Worm (Caenorhabditis elegans) whole organism, mixed stage, embryonic: ENCODE measurements around the gene ins-22.

Source experiments
- M03D4.4 ChIP-seq: sonication (generic microtip); optimal IDR thresholded peaks from 2 replicates; lab custom pipeline; 2017; ENCODE audit warnings: mild to moderate bottlenecking, missing genetic modification characterization, missing compliant biosample characterization
- bed-3 ChIP-seq: fragments of 200-800 bp; sonication (Bioruptor generic); optimal IDR thresholded peaks from 3 replicates; lab custom pipeline; 2018; ENCODE audit warnings: mild to moderate bottlenecking, missing genetic modification characterization, moderate library complexity, missing compliant biosample characterization
- blmp-1 ChIP-seq: fragments of 150-350 bp; optimal IDR thresholded peaks from 2 replicates; lab custom pipeline; 2014; ENCODE audit warnings: missing biosample characterization, missing genetic modification characterization
- ceh-39 ChIP-seq: fragments of 150-350 bp; optimal IDR thresholded peaks from 2 replicates; lab custom pipeline; 2014; ENCODE audit warnings: missing biosample characterization, missing genetic modification characterization
- ceh-43 ChIP-seq: fragments of 200-800 bp; sonication (Bioruptor generic); optimal IDR thresholded peaks from 2 replicates; lab custom pipeline; 2018; ENCODE audit warnings: mild to moderate bottlenecking, missing genetic modification characterization, moderate library complexity, missing compliant biosample characterization
- ceh-83 ChIP-seq: fragments of 200-800 bp; sonication (Bioruptor generic); optimal IDR thresholded peaks from 2 replicates; lab custom pipeline; 2018; ENCODE audit warnings: mild to moderate bottlenecking, missing genetic modification characterization, missing compliant biosample characterization
- ces-1 ChIP-seq: fragments of 150-350 bp; optimal IDR thresholded peaks from 2 replicates; lab custom pipeline; 2014; ENCODE audit warnings: missing biosample characterization, missing genetic modification reagents, missing genetic modification characterization
- cnd-1 ChIP-seq: fragments of 200-800 bp; sonication (Bioruptor generic); optimal IDR thresholded peaks from 2 replicates; lab custom pipeline; 2018; ENCODE audit warnings: mild to moderate bottlenecking, missing genetic modification characterization, missing compliant biosample characterization
- drap-1 ChIP-seq: fragments of 200-800 bp; sonication (Bioruptor generic); optimal IDR thresholded peaks from 3 replicates; lab custom pipeline; 2018; ENCODE audit warnings: mild to moderate bottlenecking, missing genetic modification characterization, missing compliant biosample characterization
- elt-3 ChIP-seq: fragments of 150-350 bp; optimal IDR thresholded peaks from 2 replicates; lab custom pipeline; 2014; ENCODE audit warnings: missing biosample characterization, missing genetic modification characterization
- flh-1 ChIP-seq: fragments of 200-800 bp; sonication (Bioruptor generic); optimal IDR thresholded peaks from 2 replicates; lab custom pipeline; 2018; ENCODE audit warnings: mild to moderate bottlenecking, missing genetic modification characterization, moderate library complexity, missing compliant biosample characterization
- ham-2 ChIP-seq: fragments of 200-800 bp; sonication (Bioruptor generic); optimal IDR thresholded peaks from 2 replicates; lab custom pipeline; 2018; ENCODE audit warnings: mild to moderate bottlenecking, missing genetic modification characterization, missing compliant biosample characterization
- lin-13 ChIP-seq: fragments of 150-350 bp; optimal IDR thresholded peaks from 2 replicates; lab custom pipeline; 2014; ENCODE audit warnings: missing biosample characterization, missing genetic modification characterization
- lin-32 ChIP-seq: fragments of 200-800 bp; sonication (Bioruptor generic); optimal IDR thresholded peaks from 2 replicates; lab custom pipeline; 2018; ENCODE audit warnings: mild to moderate bottlenecking, missing genetic modification characterization, missing compliant biosample characterization
- lsy-2 ChIP-seq: fragments of 150-350 bp; optimal IDR thresholded peaks from 2 replicates; lab custom pipeline; 2014; ENCODE audit warnings: missing biosample characterization, missing genetic modification characterization
- mab-5 ChIP-seq: fragments of 150-350 bp; optimal IDR thresholded peaks from 2 replicates; lab custom pipeline; 2014; ENCODE audit warnings: missing biosample characterization, missing genetic modification characterization
- mls-2 ChIP-seq: sonication (generic microtip); optimal IDR thresholded peaks from 2 replicates; lab custom pipeline; 2016; ENCODE audit warnings: mild to moderate bottlenecking, missing genetic modification characterization, moderate library complexity, missing compliant biosample characterization
- nhr-12 ChIP-seq: fragments of 150-350 bp; optimal IDR thresholded peaks from 2 replicates; lab custom pipeline; 2014; ENCODE audit warnings: missing biosample characterization, missing genetic modification characterization
- nhr-237 ChIP-seq: fragments of 150-350 bp; optimal IDR thresholded peaks from 2 replicates; lab custom pipeline; 2014; ENCODE audit warnings: missing biosample characterization, missing genetic modification characterization
- nhr-28 ChIP-seq: fragments of 150-350 bp; optimal IDR thresholded peaks from 2 replicates; lab custom pipeline; 2014; ENCODE audit warnings: missing biosample characterization, missing genetic modification characterization
- nhr-76 ChIP-seq: sonication (generic microtip); optimal IDR thresholded peaks from 2 replicates; lab custom pipeline; 2017; ENCODE audit warnings: missing biosample characterization, missing genetic modification characterization
- snpc-4 ChIP-seq: fragments of 150-350 bp; optimal IDR thresholded peaks from 2 replicates; lab custom pipeline; 2014; ENCODE audit warnings: missing biosample characterization, missing genetic modification characterization
- tbx-8 ChIP-seq: fragments of 200-800 bp; sonication (Bioruptor generic); optimal IDR thresholded peaks from 2 replicates; lab custom pipeline; 2018; ENCODE audit warnings: mild to moderate bottlenecking, missing genetic modification characterization, moderate library complexity, missing compliant biosample characterization
- unc-120 ChIP-seq: sonication (generic microtip); optimal IDR thresholded peaks from 2 replicates; lab custom pipeline; 2017; ENCODE audit warnings: missing genetic modification characterization, missing compliant biosample characterization; ENCODE audit not compliant: poor library complexity, severe bottlenecking
- unc-39 ChIP-seq: fragments of 150-350 bp; optimal IDR thresholded peaks from 2 replicates; lab custom pipeline; 2014; ENCODE audit warnings: missing biosample characterization, missing genetic modification characterization
- unc-62 ChIP-seq: fragments of 150-350 bp; optimal IDR thresholded peaks from 2 replicates; lab custom pipeline; 2014; ENCODE audit warnings: missing biosample characterization, missing genetic modification reagents, missing genetic modification characterization
- zip-8 ChIP-seq: fragments of 150-350 bp; optimal IDR thresholded peaks from 2 replicates; lab custom pipeline; 2014; ENCODE audit warnings: missing biosample characterization, missing genetic modification characterization
- ztf-11 ChIP-seq: fragments of 150-350 bp; optimal IDR thresholded peaks from 2 replicates; lab custom pipeline; 2014; ENCODE audit warnings: missing biosample characterization, missing genetic modification characterization

ins-22 gene

DNA sequence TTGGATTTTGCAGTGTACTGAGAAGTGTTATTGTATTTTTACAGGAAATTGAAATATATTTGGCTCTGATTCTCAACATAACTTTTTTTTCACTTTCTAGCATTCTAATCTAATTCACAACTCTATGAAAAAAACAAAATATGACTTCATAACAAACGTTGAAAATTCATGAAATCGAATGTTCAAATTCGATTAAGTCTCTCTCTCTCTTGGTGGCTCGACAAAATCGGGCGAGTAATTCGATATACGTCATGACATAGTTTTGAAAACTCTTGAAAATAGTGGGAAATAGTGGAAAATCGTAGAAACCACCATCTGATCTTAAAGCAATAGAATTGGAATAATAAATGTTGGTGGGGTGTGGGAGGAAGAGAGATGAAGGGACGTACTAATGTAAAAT lies 8.1 kb upstream of the ins-22 start:
- no peak for TF ChIP-seq drap-1 (GFP tag; lab: Kevin White, UChicago)
- peak; percentile 95 for TF ChIP-seq ces-1 (GFP tag; lab: Kevin White, UChicago)

DNA sequence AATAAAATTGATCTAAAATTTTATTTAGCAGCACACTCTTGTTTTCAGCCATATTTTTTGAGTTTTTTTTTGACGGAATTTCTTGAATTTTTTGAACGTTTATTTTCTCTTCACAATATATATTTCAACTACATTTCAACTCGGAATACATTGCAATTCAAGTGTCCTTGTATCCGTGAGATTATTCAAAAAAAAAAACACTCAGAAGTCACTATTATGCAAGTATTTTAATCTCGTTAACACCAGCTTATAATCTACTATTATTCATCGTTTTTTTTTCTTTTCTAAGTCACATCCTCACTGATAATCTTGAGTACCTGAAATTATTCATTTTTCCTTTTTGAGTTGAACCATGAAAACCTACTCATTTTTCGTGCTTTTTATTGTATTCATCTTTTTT lies 2.6 kb upstream of the ins-22 start, which contains the start of gene ins-21:
TSS of gene ins-21 (plus strand) at position 301 of the 400 bp plus-strand sequence.
- TF ChIP-seq M03D4.4 (tag; lab: Kevin White, UChicago) (no peak), unc-39 (tag; lab: Kevin White, UChicago) (no peak), mab-5 (tag; lab: Kevin White, UChicago) (no peak)

DNA sequence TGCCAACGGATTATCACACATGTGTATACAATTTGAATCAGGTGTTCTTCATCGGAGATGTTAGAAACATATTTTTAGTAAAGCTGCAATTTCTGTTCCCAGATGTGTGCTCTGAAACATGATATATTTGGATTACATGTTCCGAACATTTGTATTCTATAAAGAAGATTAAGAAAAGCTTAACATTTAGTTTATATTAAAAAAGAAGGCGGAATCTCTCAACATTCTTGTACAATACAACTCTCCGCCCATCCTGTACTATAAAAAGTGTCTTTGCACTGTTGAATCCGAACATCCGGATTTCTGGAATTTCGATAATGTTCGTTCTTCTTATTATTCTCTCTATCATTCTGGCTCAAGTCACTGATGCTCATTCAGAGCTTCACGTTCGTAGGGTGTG lies 1.9 kb downstream of the ins-22 start, which contains the start of gene ins-23:
TSS of gene ins-23 (plus strand) at position 301 of the 400 bp plus-strand sequence.
- TF ChIP-seq ces-1 (GFP tag; lab: Kevin White, UChicago): no peak
- TF ChIP-seq unc-62 (GFP tag; lab: Kevin White, UChicago): no peak
- no peak for TF ChIP-seq mls-2 (tag; lab: Kevin White, UChicago)
- TF ChIP-seq nhr-76: no peak
- TF ChIP-seq ceh-39: no peak
- no peak for TF ChIP-seq blmp-1
- no peak for TF ChIP-seq lin-13 (tag; lab: Kevin White, UChicago)
- TF ChIP-seq nhr-28 (tag; lab: Kevin White, UChicago): no peak
- TF ChIP-seq ztf-11 (tag; lab: Kevin White, UChicago): no peak
- no peak for TF ChIP-seq nhr-12 (tag; lab: Kevin White, UChicago)
- TF ChIP-seq unc-120 (tag; lab: Kevin White, UChicago): no peak
- TF ChIP-seq unc-39 (tag; lab: Kevin White, UChicago): no peak
- no peak for TF ChIP-seq ham-2 (GFP tag; lab: Kevin White, UChicago)
- TF ChIP-seq elt-3 (tag; lab: Kevin White, UChicago): no peak

DNA sequence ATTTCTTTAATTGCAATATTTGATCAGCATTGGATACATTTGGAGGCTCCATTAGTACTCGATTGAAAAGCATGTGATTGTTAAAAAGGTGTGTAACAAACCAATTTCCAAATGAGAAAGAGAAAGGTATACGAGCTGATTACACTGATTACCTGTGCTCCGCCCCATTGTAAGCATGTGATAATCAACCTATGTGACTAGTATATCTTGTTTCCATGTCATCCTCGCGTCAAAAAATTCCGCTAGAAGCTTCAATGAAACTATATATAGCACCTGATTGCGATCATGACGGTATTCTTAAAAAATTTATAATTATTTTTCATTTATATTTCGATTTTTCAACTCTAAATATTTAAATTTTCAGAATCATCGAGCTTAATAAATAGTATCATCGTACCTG lies 4.5 kb downstream of the ins-22 start, which contains the start of gene M04D8.4:
TSS of gene M04D8.4 (minus strand) at position 101 of the 400 bp plus-strand sequence.
- TF ChIP-seq unc-120 (tag; lab: Kevin White, UChicago): no peak
- no peak for TF ChIP-seq mab-5 (tag; lab: Kevin White, UChicago)
- no peak for TF ChIP-seq lin-32 (GFP tag; lab: Kevin White, UChicago)
- no peak for TF ChIP-seq flh-1 (GFP tag; lab: Kevin White, UChicago)
- TF ChIP-seq nhr-12 (tag; lab: Kevin White, UChicago): no peak
- TF ChIP-seq cnd-1 (tag; lab: Kevin White, UChicago): no peak
- TF ChIP-seq nhr-76: no peak
- no peak for TF ChIP-seq lsy-2 (tag; lab: Kevin White, UChicago)
- TF ChIP-seq ceh-43 (GFP tag; lab: Kevin White, UChicago): no peak
- TF ChIP-seq snpc-4: no peak
- TF ChIP-seq zip-8 (tag; lab: Kevin White, UChicago): no peak
- TF ChIP-seq blmp-1: no peak
- no peak for TF ChIP-seq unc-62 (GFP tag; lab: Kevin White, UChicago)
- TF ChIP-seq ztf-11 (tag; lab: Kevin White, UChicago): no peak
- TF ChIP-seq mls-2 (tag; lab: Kevin White, UChicago): no peak
- TF ChIP-seq ham-2 (GFP tag; lab: Kevin White, UChicago): no peak
- TF ChIP-seq ces-1 (GFP tag; lab: Kevin White, UChicago): no peak
- TF ChIP-seq ceh-39: no peak
- TF ChIP-seq tbx-8 (GFP tag; lab: Kevin White, UChicago): no peak

DNA sequence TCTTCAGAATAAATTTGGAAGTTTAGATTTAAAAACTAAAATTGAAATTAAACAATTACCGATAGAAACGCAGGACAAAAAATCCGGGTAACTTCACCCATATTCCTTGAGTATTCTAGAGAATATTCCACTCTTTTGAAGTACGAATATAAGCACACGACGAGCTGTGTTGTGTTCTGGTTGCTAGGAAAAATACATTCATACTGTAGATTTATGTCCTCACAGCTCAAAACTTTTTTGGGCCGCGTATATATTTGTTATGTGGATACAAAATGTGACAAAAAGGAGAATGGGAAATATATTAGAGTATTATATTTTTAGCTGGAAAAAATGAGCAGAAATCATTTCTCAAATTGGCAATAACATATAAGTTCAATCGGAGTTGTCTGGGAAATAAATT lies 7.1 kb downstream of the ins-22 start, which contains the start of gene M04D8.5:
TSS of gene M04D8.5 (minus strand) at position 101 of the 400 bp plus-strand sequence.
- TF ChIP-seq ham-2 (GFP tag; lab: Kevin White, UChicago) (no peak), drap-1 (GFP tag; lab: Kevin White, UChicago) (no peak), lin-32 (GFP tag; lab: Kevin White, UChicago) (no peak), zip-8 (tag; lab: Kevin White, UChicago) (no peak), nhr-12 (tag; lab: Kevin White, UChicago) (no peak), M03D4.4 (tag; lab: Kevin White, UChicago) (no peak), mab-5 (tag; lab: Kevin White, UChicago) (no peak), ztf-11 (tag; lab: Kevin White, UChicago) (no peak), nhr-76 (no peak), lsy-2 (tag; lab: Kevin White, UChicago) (no peak), ceh-39 (no peak), bed-3 (no peak), nhr-237 (tag; lab: Kevin White, UChicago) (no peak)

DNA sequence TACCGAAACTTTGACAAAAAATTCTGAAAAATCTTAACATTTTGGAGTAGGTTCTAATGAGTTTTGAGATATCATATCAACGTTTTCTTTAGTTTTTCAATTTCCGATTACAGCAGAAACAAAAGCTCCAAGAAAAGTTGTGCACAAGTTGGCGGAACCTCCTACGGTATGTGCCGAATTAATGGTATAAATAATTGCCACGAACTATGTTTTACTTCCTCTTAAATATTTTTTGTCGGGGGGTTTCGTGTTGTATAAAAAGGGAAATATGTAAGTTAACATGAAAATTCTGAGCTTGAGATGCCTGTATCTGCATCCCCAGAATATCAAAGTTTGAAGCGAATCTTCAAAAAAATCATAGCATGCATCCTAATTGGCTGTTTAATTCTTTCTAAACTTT lies 7.8 kb downstream of the ins-22 start, which contains the start of gene M04D8.8:
TSS of gene M04D8.8 (plus strand) at position 301 of the 400 bp plus-strand sequence.
- TF ChIP-seq mls-2 (tag; lab: Kevin White, UChicago) (no peak), ceh-39 (no peak), nhr-12 (tag; lab: Kevin White, UChicago) (no peak), ceh-83 (GFP tag; lab: Kevin White, UChicago) (no peak), blmp-1 (no peak)
- TF ChIP-seq, all 35 proteins: peak for 0
